Fruit fly (Drosophila melanogaster) whole organism: ENCODE measurements around the gene Ras64B.

Experiments
- CG8478 ChIP-seq: fragments of >200 bp; optimal IDR thresholded peaks from 2 replicates; lab custom pipeline; 2018; ENCODE audit warnings: inconsistent platforms
- EcR ChIP-seq, 2 experiments: fragments of >200 bp; optimal IDR thresholded peaks; 2 replicates each; lab custom pipeline; 2017; ENCODE audit warnings: missing biosample characterization in 2 of 2, missing genetic modification characterization in 2 of 2, missing genetic modification reagents in 2 of 2
- psq ChIP-seq: fragments of >200 bp; optimal IDR thresholded peaks from 2 replicates; lab custom pipeline; 2017

DNA sequence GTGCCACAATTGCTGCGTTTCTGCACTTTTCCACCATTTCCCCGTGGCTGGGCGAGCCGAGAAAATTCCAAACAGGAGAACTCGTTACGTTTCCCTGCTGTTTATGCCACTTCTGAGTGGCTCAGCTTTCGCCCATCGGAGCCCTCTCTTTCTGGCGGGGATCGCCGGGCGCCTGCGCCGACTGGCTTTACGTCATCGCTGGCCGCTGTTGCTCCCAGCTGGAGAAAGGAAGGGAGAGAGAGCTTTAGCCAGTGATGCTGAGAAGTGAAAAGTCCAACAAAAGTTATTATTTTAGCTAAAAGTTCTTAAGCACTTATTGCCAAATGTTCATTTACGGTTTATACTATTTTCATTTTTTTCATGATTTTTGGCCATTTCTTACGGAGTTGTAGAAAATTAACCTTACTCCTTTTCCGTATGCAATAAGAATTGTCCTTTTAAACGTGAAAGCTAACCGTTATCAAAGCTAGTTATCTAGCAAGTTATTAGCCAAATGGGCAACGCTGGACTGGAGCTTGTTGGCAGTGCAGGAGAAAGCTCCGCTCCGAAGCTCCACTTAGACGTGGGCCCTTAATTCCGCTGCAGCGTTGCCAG, 49.2 kb downstream of the Ras64B start, which contains the start of the genes Teh2 and tipE:
- TF ChIP-seq CG8478 (lab: Kevin White, UChicago) (no peak), EcR (GFP tag; optimal IDR thresholded peaks at IDR 0.05; lab: Kevin White, UChicago) (no peak), psq (lab: Kevin White, UChicago) (no peak)
